Worm (Caenorhabditis elegans) whole organism, midembryonic: ENCODE data around the gene glr-7.

Experiments
- T22C8.4 ChIP-seq: fragments of 200-800 bp; sonication (Bioruptor generic); IDR thresholded peaks from 2 replicates; pipeline ENCODE4 v1.3.6; 2022; ENCODE audit warnings: missing genetic modification characterization, missing compliant biosample characterization
- cog-1 ChIP-seq: sonication (generic microtip); optimal IDR thresholded peaks from 2 replicates; lab custom pipeline; 2016; ENCODE audit warnings: missing genetic modification characterization, missing compliant biosample characterization
- flt-1 ChIP-seq: fragments of 200-800 bp; sonication (Bioruptor generic); IDR thresholded peaks from 2 replicates; pipeline ENCODE4 v1.3.6; 2022; ENCODE audit warnings: missing genetic modification characterization, missing compliant biosample characterization
- klf-2 ChIP-seq: fragments of 200-800 bp; sonication (Bioruptor generic); conservative IDR thresholded peaks from 2 replicates; pipeline ENCODE4 v1.3.6; 2022; ENCODE audit warnings: missing genetic modification reagents, missing genetic modification characterization, missing compliant biosample characterization
- med-1 ChIP-seq: sonication (generic microtip); optimal IDR thresholded peaks from 2 replicates; lab custom pipeline; 2017; ENCODE audit warnings: missing genetic modification characterization, mild to moderate bottlenecking, missing compliant biosample characterization, antibody characterized with exemption, missing genetic modification reagents; ENCODE audit not compliant: insufficient read depth
- ref-1 ChIP-seq: fragments of 200-800 bp; sonication (Bioruptor generic); conservative IDR thresholded peaks from 2 replicates; pipeline ENCODE4 v1.3.6; 2022; ENCODE audit warnings: missing genetic modification reagents, missing genetic modification characterization, missing compliant biosample characterization

DNA sequence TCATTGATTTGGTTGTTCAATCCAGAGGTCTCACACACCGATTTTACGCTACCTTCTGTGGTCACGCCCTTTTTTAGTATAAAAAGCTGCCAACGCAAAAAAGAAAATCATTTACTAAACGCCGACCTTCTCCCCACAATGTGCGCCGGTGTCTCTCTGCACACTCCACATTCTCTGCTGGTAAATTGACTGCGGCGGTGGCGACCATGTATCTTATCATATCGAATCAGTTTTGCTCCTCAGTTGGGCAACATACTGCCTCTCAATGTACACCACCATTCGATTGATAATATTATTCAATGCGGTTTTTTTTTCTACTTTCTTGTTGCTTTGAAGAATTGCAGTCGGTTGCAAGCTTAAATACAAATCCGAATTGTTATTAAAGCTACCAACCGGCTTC is 47.5 kb downstream of the glr-7 start:
- TF ChIP-seq med-1 (GFP tag; lab: Kevin White, UChicago) (no peak), klf-2 (GFP tag; lab: Robert Waterston, UW) (no peak), flt-1 (GFP tag; lab: Robert Waterston, UW) (no peak), ref-1 (no peak), T22C8.4 (GFP tag; lab: Robert Waterston, UW) (no peak), cog-1 (no peak)
